Worm (Caenorhabditis elegans) whole organism, L1 larva: ENCODE measurements around the gene C44C10.10.

Experiments
- elt-2 ChIP-seq: sonication (generic microtip); optimal IDR thresholded peaks from 2 replicates; lab custom pipeline; 2016; ENCODE audit warnings: missing genetic modification characterization, mild to moderate bottlenecking, inconsistent platforms, missing compliant biosample characterization, missing genetic modification reagents
- fkh-8 ChIP-seq: sonication (generic microtip); optimal IDR thresholded peaks from 2 replicates; lab custom pipeline; 2016; ENCODE audit warnings: mild to moderate bottlenecking, missing genetic modification characterization, missing compliant biosample characterization
- lin-15B ChIP-seq: fragments of 150-350 bp; sonication (generic microtip); optimal IDR thresholded peaks from 3 replicates; lab custom pipeline; 2014; ENCODE audit warnings: missing biosample characterization, missing genetic modification characterization
- lin-35 ChIP-seq, 2 experiments: fragments of 150-350 bp; optimal IDR thresholded peaks; 2 replicates each; lab custom pipeline; 2014; ENCODE audit warnings: missing biosample characterization in 2 of 2, missing genetic modification characterization in 2 of 2, missing genetic modification reagents in 2 of 2
- nhr-11 ChIP-seq: fragments of 150-350 bp; optimal IDR thresholded peaks from 2 replicates; lab custom pipeline; 2014; ENCODE audit warnings: missing biosample characterization, missing genetic modification characterization
- nhr-28 ChIP-seq: fragments of 150-350 bp; optimal IDR thresholded peaks from 2 replicates; lab custom pipeline; 2014; ENCODE audit warnings: missing biosample characterization, missing genetic modification characterization

DNA sequence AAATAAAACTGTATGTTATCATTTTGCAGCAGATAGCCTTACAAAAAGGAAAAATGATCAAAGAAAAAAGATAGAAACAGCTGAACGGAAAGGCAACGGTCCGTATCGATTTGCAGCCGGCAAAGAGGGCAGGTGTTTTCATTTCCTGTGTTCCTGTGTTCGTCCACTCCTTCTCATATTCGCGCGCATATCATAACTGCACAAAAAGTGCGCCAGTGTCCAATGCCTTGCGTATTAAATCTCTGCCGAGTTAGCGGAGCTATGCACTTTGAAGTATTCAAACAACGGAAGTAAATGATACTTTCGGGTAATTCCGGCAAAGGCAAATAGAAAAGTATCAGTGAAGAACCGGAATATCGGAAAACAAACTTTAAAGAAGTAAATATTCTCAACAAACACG, 27.6 kb upstream of the C44C10.10 start:
- TF ChIP-seq lin-15B (no peak), nhr-11 (no peak), lin-35 (GFP tag; optimal IDR thresholded peaks at IDR 0.05; lab: Kevin White, UChicago) (peak in 1 of 2 experiments; percentile 19), elt-2 (tag; lab: Kevin White, UChicago) (no peak), nhr-28 (tag; lab: Kevin White, UChicago) (no peak), fkh-8 (tag; lab: Kevin White, UChicago) (peak; percentile 17)
